Worm (Caenorhabditis elegans) whole organism, midembryonic: ENCODE data around the gene Y104H12D.2.

Experiments used
- T22C8.4 ChIP-seq: fragments of 200-800 bp; sonication (Bioruptor generic); IDR thresholded peaks from 2 replicates; pipeline ENCODE4 v1.3.6; 2022; ENCODE audit warnings: missing genetic modification characterization, missing compliant biosample characterization
- cog-1 ChIP-seq: sonication (generic microtip); optimal IDR thresholded peaks from 2 replicates; lab custom pipeline; 2016; ENCODE audit warnings: missing genetic modification characterization, missing compliant biosample characterization
- flt-1 ChIP-seq: fragments of 200-800 bp; sonication (Bioruptor generic); IDR thresholded peaks from 2 replicates; pipeline ENCODE4 v1.3.6; 2022; ENCODE audit warnings: missing genetic modification characterization, missing compliant biosample characterization
- klf-2 ChIP-seq: fragments of 200-800 bp; sonication (Bioruptor generic); conservative IDR thresholded peaks from 2 replicates; pipeline ENCODE4 v1.3.6; 2022; ENCODE audit warnings: missing genetic modification reagents, missing genetic modification characterization, missing compliant biosample characterization
- med-1 ChIP-seq: sonication (generic microtip); optimal IDR thresholded peaks from 2 replicates; lab custom pipeline; 2017; ENCODE audit warnings: missing genetic modification characterization, mild to moderate bottlenecking, missing compliant biosample characterization, antibody characterized with exemption, missing genetic modification reagents; ENCODE audit not compliant: insufficient read depth
- ref-1 ChIP-seq: fragments of 200-800 bp; sonication (Bioruptor generic); conservative IDR thresholded peaks from 2 replicates; pipeline ENCODE4 v1.3.6; 2022; ENCODE audit warnings: missing genetic modification reagents, missing genetic modification characterization, missing compliant biosample characterization
- tab-1 ChIP-seq: fragments of 200-800 bp; sonication (Bioruptor generic); IDR thresholded peaks from 2 replicates; pipeline ENCODE4 v1.3.6; 2022; ENCODE audit warnings: missing genetic modification characterization, missing compliant biosample characterization
- ztf-23 ChIP-seq: fragments of 200-800 bp; sonication (Bioruptor generic); IDR thresholded peaks from 2 replicates; pipeline ENCODE4 v1.3.6; 2022; ENCODE audit warnings: missing genetic modification reagents, missing genetic modification characterization, missing compliant biosample characterization
- ztf-29 ChIP-seq: fragments of 200-800 bp; sonication (Bioruptor generic); IDR thresholded peaks from 2 replicates; pipeline ENCODE4 v1.3.6; 2022; ENCODE audit warnings: missing genetic modification reagents, missing genetic modification characterization, missing compliant biosample characterization

Y104H12D.2 gene

ce11 chrIV:1177683-1178082 is at the start of gene Y104H12D.2:
Y104H12D.2 (plus strand) TSS chrIV:1178022.
- TF ChIP-seq ref-1 (GFP tag; lab: Robert Waterston, UW) (no peak), flt-1 (GFP tag; lab: Robert Waterston, UW) (no peak), klf-2 (no peak), med-1 (GFP tag; lab: Kevin White, UChicago) (no peak), T22C8.4 (no peak), tab-1 (GFP tag; lab: Robert Waterston, UW) (no peak), cog-1 (tag; lab: Kevin White, UChicago) (no peak), ztf-29 (GFP tag; lab: Robert Waterston, UW) (no peak), ztf-23 (GFP tag; lab: Robert Waterston, UW) (no peak)

ce11 chrIV:1136658-1137057 is 41.2 kb upstream of the Y104H12D.2 start, which contains the start of gene C44B12.6:
C44B12.6 (minus strand) TSS chrIV:1136758.
- no peak for TF ChIP-seq tab-1 (GFP tag; lab: Robert Waterston, UW)
- TF ChIP-seq med-1 (GFP tag; lab: Kevin White, UChicago) = no peak
- TF ChIP-seq ref-1 (GFP tag; lab: Robert Waterston, UW) = no peak
- TF ChIP-seq klf-2 = no peak
- no peak for TF ChIP-seq T22C8.4
- no peak for TF ChIP-seq ztf-23 (GFP tag; lab: Robert Waterston, UW)
- no peak for TF ChIP-seq flt-1 (GFP tag; lab: Robert Waterston, UW)
- no peak for TF ChIP-seq ztf-29 (GFP tag; lab: Robert Waterston, UW)
- no peak for TF ChIP-seq cog-1 (tag; lab: Kevin White, UChicago)

DNA sequence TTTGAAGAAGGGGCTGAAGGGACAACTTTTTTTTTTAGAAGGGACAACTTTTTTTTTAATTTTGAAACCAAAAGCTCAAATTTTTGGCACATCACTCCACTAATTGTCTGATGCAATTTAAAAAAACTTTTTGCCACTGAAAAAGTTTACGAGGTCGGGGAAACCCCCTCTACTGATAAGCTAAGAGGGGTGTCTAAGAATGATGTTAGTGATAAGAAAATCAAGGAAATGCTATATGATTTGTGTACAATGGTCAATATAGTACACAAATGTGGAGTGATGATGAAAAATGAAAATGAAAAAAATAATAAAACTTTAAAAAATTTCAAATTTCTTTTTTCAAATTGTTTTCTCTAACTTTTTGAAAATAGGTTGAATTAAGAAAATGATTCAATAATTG is 30.2 kb upstream of the Y104H12D.2 start:
- TF ChIP-seq T22C8.4 = no peak
- no peak for TF ChIP-seq klf-2
- TF ChIP-seq flt-1 (GFP tag; lab: Robert Waterston, UW) = no peak
- TF ChIP-seq tab-1 (GFP tag; lab: Robert Waterston, UW) = no peak
- TF ChIP-seq med-1 (GFP tag; lab: Kevin White, UChicago) = no peak
- TF ChIP-seq ztf-23 (GFP tag; lab: Robert Waterston, UW) = no peak
- no peak for TF ChIP-seq ztf-29 (GFP tag; lab: Robert Waterston, UW)
- TF ChIP-seq ref-1 (GFP tag; lab: Robert Waterston, UW) = no peak
- no peak for TF ChIP-seq cog-1 (tag; lab: Kevin White, UChicago)

DNA sequence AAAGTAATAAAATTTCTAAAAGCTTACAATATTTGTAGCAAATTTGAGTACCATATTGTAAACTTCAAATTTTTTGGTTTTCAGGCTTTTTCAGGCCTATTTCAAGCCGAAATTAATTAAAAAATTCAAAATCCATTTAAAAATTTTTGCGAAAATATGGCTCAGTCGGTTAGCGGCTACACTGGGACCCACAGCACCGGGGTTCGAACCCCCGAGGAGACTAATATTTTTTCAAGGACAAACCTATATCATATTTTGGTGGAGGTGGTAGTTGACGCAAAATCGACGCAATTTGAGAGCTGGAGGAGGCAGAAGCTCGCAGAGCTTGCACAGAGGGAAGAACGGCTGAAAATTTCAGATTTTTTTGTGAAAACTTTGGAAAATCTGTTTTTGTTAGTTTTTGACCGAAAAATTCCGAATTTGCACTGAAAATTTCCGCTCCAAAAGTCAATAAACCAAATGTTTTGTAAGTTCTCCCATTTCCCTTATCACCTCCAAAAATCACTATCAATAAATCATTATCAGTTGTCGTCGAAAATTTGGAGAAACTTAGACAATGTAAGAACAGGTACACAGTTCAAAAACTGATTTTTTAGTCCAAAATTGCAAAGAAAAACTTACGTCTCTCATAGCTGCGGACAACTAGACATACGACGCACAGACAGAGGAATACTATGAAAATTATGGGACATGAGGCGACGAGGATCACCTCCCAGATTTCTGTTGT is 29.2 kb upstream of the Y104H12D.2 start:
- TF ChIP-seq tab-1 (GFP tag; lab: Robert Waterston, UW) (no peak), med-1 (GFP tag; lab: Kevin White, UChicago) (no peak), ztf-23 (GFP tag; lab: Robert Waterston, UW) (no peak), T22C8.4 (no peak), klf-2 (no peak), cog-1 (tag; lab: Kevin White, UChicago) (no peak), flt-1 (GFP tag; lab: Robert Waterston, UW) (no peak), ref-1 (GFP tag; lab: Robert Waterston, UW) (no peak), ztf-29 (GFP tag; lab: Robert Waterston, UW) (no peak)

DNA sequence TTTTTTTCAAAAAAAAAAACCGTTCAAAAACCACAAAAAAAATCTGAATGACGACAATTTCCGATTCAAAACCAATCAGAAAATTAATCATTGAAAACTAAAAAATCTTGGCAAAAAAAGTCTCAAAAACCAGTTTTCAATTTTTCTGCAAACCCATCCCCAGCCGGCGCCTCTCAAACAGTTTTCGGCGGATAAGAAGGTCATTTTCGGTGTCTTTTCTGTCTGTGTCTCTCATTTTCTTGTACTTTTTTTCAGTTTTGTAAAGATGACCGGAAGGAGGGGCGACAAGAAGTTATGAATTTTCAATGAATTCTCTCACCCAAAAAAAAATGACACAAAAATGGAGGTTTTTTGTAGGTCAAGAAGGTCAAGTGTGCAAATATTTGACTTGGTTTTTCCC is 22.6 kb upstream of the Y104H12D.2 start:
- no peak for TF ChIP-seq ref-1 (GFP tag; lab: Robert Waterston, UW)
- no peak for TF ChIP-seq med-1 (GFP tag; lab: Kevin White, UChicago)
- no peak for TF ChIP-seq tab-1 (GFP tag; lab: Robert Waterston, UW)
- no peak for TF ChIP-seq T22C8.4
- no peak for TF ChIP-seq cog-1 (tag; lab: Kevin White, UChicago)
- no peak for TF ChIP-seq klf-2

- TF ChIP-seq ztf-29 (GFP tag; lab: Robert Waterston, UW) (no peak), ztf-23 (GFP tag; lab: Robert Waterston, UW) (no peak), cog-1 (tag; lab: Kevin White, UChicago) (no peak), tab-1 (GFP tag; lab: Robert Waterston, UW) (no peak), ref-1 (GFP tag; lab: Robert Waterston, UW) (no peak), T22C8.4 (no peak), klf-2 (no peak), med-1 (GFP tag; lab: Kevin White, UChicago) (no peak), flt-1 (GFP tag; lab: Robert Waterston, UW) (no peak)
Observed at ce11 chrIV:1157928-1158327, 19.9 kb upstream of the Y104H12D.2 start, which contains the start of gene C50A2.3. C50A2.3 (minus strand) TSS chrIV:1158028.

- TF ChIP-seq klf-2 (no peak), med-1 (GFP tag; lab: Kevin White, UChicago) (no peak), cog-1 (tag; lab: Kevin White, UChicago) (no peak), tab-1 (GFP tag; lab: Robert Waterston, UW) (no peak), flt-1 (GFP tag; lab: Robert Waterston, UW) (no peak), ztf-29 (GFP tag; lab: Robert Waterston, UW) (no peak), ref-1 (GFP tag; lab: Robert Waterston, UW) (no peak), T22C8.4 (no peak), ztf-23 (GFP tag; lab: Robert Waterston, UW) (no peak)
Observed at ce11 chrIV:1160386-1160785, 17.4 kb upstream of the Y104H12D.2 start, which contains the start of gene ets-8. ets-8 (minus strand) TSS chrIV:1160486.

DNA sequence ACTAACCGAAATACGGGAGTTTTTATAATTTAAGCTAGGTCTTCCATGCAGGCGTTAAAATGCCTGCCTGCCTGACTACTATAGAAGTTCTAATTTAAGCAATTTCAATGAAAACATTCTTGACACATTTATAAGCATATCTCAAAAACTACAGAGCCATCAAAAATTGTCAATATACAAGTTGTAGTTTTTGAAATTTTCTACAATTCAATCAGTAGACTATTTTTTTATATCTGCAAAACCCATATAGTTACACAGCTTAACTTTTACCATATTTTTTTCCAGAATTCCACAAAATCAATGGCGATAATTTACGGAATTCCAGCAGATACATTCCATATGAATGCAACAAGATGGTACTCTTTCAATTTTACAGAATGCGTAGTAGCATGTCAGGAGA is 14.7 kb upstream of the Y104H12D.2 start, which contains the start of gene C50A2.7:
Gene C50A2.7 (plus strand): TSS at position 301 of the 400 bp plus-strand sequence.
- no peak for TF ChIP-seq ztf-23 (GFP tag; lab: Robert Waterston, UW)
- no peak for TF ChIP-seq ztf-29 (GFP tag; lab: Robert Waterston, UW)
- TF ChIP-seq cog-1 (tag; lab: Kevin White, UChicago) = no peak
- TF ChIP-seq flt-1 (GFP tag; lab: Robert Waterston, UW) = no peak
- TF ChIP-seq T22C8.4 = no peak
- TF ChIP-seq klf-2 = no peak
- TF ChIP-seq tab-1 (GFP tag; lab: Robert Waterston, UW) = no peak
- no peak for TF ChIP-seq med-1 (GFP tag; lab: Kevin White, UChicago)
- no peak for TF ChIP-seq ref-1 (GFP tag; lab: Robert Waterston, UW)

DNA sequence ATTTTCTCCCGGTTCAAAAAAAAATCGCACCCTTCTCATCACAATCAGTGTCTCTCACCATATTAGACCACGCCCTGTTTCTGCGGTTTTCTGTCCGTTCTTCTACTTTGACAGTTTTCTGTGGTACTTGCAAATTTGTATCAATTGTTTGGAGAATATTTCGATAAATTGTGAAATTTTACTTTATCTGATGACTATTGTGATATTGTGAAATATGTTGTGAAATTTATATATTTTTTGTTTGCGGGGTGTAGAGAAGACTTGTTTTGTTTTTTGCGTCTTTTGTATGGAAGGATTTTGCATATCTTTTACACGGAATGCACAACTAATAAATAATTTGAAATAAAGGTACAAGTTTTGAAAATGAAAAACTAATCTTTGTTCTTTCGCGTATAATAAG is 10.5 kb upstream of the Y104H12D.2 start:
- TF ChIP-seq ref-1 (GFP tag; lab: Robert Waterston, UW) (no peak), klf-2 (no peak), T22C8.4 (no peak), flt-1 (GFP tag; lab: Robert Waterston, UW) (no peak)
